Worm (Caenorhabditis elegans) whole organism, L4/young adult: ENCODE data around the gene Y7A5A.3.

Experiments used
- W03F9.2 ChIP-seq: fragments of 150-350 bp; optimal IDR thresholded peaks from 2 replicates; lab custom pipeline; 2014; ENCODE audit warnings: missing biosample characterization, missing genetic modification characterization
- dao-5 ChIP-seq: sonication (generic microtip); optimal IDR thresholded peaks from 2 replicates; lab custom pipeline; 2016; ENCODE audit warnings: missing genotype, missing genetic modification characterization, moderate library complexity, missing compliant biosample characterization
- him-1 ChIP-seq: sonication (generic microtip); optimal IDR thresholded peaks from 2 replicates; lab custom pipeline; 2016; ENCODE audit warnings: missing genotype, missing genetic modification reagents, missing genetic modification characterization, missing compliant biosample characterization

DNA sequence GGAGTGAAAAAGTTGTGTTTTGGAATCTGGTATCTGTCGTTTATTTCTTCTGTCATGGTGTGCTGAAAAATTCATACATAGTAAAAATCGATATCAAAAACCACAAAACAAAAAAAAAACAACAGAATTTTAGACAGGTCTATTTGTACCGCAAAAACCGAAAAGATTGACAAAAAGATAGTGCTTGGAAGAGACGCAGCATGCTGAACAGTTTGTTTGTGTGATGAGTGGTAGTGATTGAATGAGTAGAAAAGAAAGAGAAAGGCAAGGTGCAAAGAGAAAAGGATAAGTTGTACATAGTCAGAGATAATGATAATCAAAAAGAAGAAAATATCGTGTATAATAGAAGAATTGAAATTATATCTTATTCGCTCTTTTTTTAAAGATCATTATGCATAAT, 11.8 kb downstream of the Y7A5A.3 start, which contains the start of gene Y7A5A.2:
- TF ChIP-seq W03F9.2 (tag; lab: Kevin White, UChicago) (no peak), him-1 (tag; lab: Kevin White, UChicago) (no peak), dao-5 (tag; lab: Kevin White, UChicago) (no peak)
